Worm (Caenorhabditis elegans) whole organism, L1 larva: ENCODE data around the gene faah-1.
A peak's percentile ranks its signal among the peaks of the same experiment; 100 is the strongest.

Experiments
- C34B4.2 ChIP-seq: sonication (generic microtip); optimal IDR thresholded peaks from 2 replicates; lab custom pipeline; 2017; ENCODE audit warnings: mild to moderate bottlenecking, missing genetic modification characterization, missing compliant biosample characterization
- Y116A8C.19 ChIP-seq: sonication (generic microtip); optimal IDR thresholded peaks from 2 replicates; lab custom pipeline; 2016; ENCODE audit warnings: missing compliant biosample characterization, missing genetic modification characterization, borderline replicate concordance
- blmp-1 ChIP-seq: fragments of 150-350 bp; optimal IDR thresholded peaks from 2 replicates; lab custom pipeline; 2014; ENCODE audit warnings: missing biosample characterization, missing genetic modification characterization
- dpl-1 ChIP-seq, 3 experiments: fragments of 150-350 bp in 2 of 3; sonication (generic microtip) in 1 of 3; optimal IDR thresholded peaks; 2 replicates each; lab custom pipeline; 2014 to 2017; ENCODE audit warnings: missing biosample characterization in 3 of 3, missing genetic modification characterization in 3 of 3, missing genetic modification reagents in 3 of 3
- efl-1 ChIP-seq, 4 experiments: fragments of 150-350 bp; optimal IDR thresholded peaks in 3 of 4; peaks in 1 of 4; 1 replicate in 1 of 4; 2 replicates in 3 of 4; lab custom pipeline; 2014; ENCODE audit warnings: missing biosample characterization in 2 of 4, missing genetic modification characterization in 2 of 4, missing genetic modification reagents in 2 of 4
- elt-2 ChIP-seq: sonication (generic microtip); optimal IDR thresholded peaks from 2 replicates; lab custom pipeline; 2016; ENCODE audit warnings: missing genetic modification characterization, mild to moderate bottlenecking, inconsistent platforms, missing compliant biosample characterization, missing genetic modification reagents
- elt-3 ChIP-seq, 6 experiments: fragments of 150-350 bp in 1 of 6; sonication (generic microtip); optimal IDR thresholded peaks; 2 replicates each; lab custom pipeline; 2017 to 2018; ENCODE audit warnings: missing biosample characterization in 6 of 6, missing genetic modification characterization in 6 of 6, inconsistent platforms in 1 of 6
- fkh-10 ChIP-seq: sonication (generic microtip); optimal IDR thresholded peaks from 2 replicates; lab custom pipeline; 2017; ENCODE audit warnings: missing biosample characterization, missing genetic modification reagents, missing genetic modification characterization
- fkh-4 ChIP-seq: sonication (generic microtip); optimal IDR thresholded peaks from 2 replicates; lab custom pipeline; 2016; ENCODE audit warnings: missing compliant biosample characterization, missing genetic modification characterization, borderline replicate concordance
- fkh-8 ChIP-seq: sonication (generic microtip); optimal IDR thresholded peaks from 2 replicates; lab custom pipeline; 2016; ENCODE audit warnings: mild to moderate bottlenecking, missing genetic modification characterization, missing compliant biosample characterization
- grh-1 ChIP-seq: fragments of 200-800 bp; sonication (Bioruptor generic); IDR thresholded peaks from 2 replicates; pipeline ENCODE4 v1.3.6; 2022; ENCODE audit warnings: missing genetic modification reagents, missing genetic modification characterization, missing compliant biosample characterization
- hlh-17 ChIP-seq: fragments of 200-800 bp; sonication (Bioruptor generic); optimal IDR thresholded peaks from 2 replicates; lab custom pipeline; 2018; ENCODE audit warnings: missing genetic modification characterization, mild to moderate bottlenecking, missing compliant biosample characterization, moderate library complexity, borderline replicate concordance
- hlh-4 ChIP-seq: sonication (generic microtip); optimal IDR thresholded peaks from 2 replicates; lab custom pipeline; 2016; ENCODE audit warnings: mild to moderate bottlenecking, missing genetic modification characterization, missing compliant biosample characterization
- hpl-2 ChIP-seq: fragments of 150-350 bp; optimal IDR thresholded peaks from 2 replicates; lab custom pipeline; 2014; ENCODE audit warnings: missing biosample characterization, missing genetic modification reagents, missing genetic modification characterization
- irx-1 ChIP-seq: sonication (generic microtip); optimal IDR thresholded peaks from 2 replicates; lab custom pipeline; 2016; ENCODE audit warnings: missing genetic modification characterization, missing compliant biosample characterization
- jun-1 ChIP-seq: fragments of 150-350 bp; optimal IDR thresholded peaks from 2 replicates; lab custom pipeline; 2014; ENCODE audit warnings: missing biosample characterization, missing genetic modification reagents, missing genetic modification characterization
- lin-14 ChIP-seq: fragments of 200-800 bp; sonication (Bioruptor generic); optimal IDR thresholded peaks from 2 replicates; lab custom pipeline; 2018; ENCODE audit warnings: mild to moderate bottlenecking, missing genetic modification characterization, moderate library complexity, missing compliant biosample characterization
- lin-39 ChIP-seq: fragments of 150-350 bp; optimal IDR thresholded peaks from 2 replicates; lab custom pipeline; 2014; ENCODE audit warnings: missing biosample characterization, missing genetic modification reagents, missing genetic modification characterization
- lir-3 ChIP-seq: sonication (generic microtip); optimal IDR thresholded peaks from 2 replicates; lab custom pipeline; 2016; ENCODE audit warnings: mild to moderate bottlenecking, missing genetic modification characterization, moderate library complexity, missing compliant biosample characterization; ENCODE audit not compliant: poor library complexity
- lsy-2 ChIP-seq, 2 experiments: fragments of 150-350 bp; optimal IDR thresholded peaks; 2 replicates each; lab custom pipeline; 2014; ENCODE audit warnings: missing biosample characterization in 2 of 2, missing genetic modification characterization in 2 of 2
- mdl-1 ChIP-seq, 2 experiments: fragments of 150-350 bp; optimal IDR thresholded peaks; 2 replicates each; lab custom pipeline; 2014 to 2017; ENCODE audit warnings: missing biosample characterization in 2 of 2, missing genetic modification characterization in 2 of 2, inconsistent platforms in 1 of 2
- mep-1 ChIP-seq: fragments of 150-350 bp; optimal IDR thresholded peaks from 2 replicates; lab custom pipeline; 2014; ENCODE audit warnings: missing biosample characterization, missing genetic modification characterization
- nhr-11 ChIP-seq: fragments of 150-350 bp; optimal IDR thresholded peaks from 2 replicates; lab custom pipeline; 2014; ENCODE audit warnings: missing biosample characterization, missing genetic modification characterization
- nhr-12 ChIP-seq: sonication (generic microtip); optimal IDR thresholded peaks from 2 replicates; lab custom pipeline; 2017; ENCODE audit warnings: missing biosample characterization, missing genetic modification characterization
- nhr-20 ChIP-seq: sonication (generic microtip); optimal IDR thresholded peaks from 2 replicates; lab custom pipeline; 2016; ENCODE audit warnings: mild to moderate bottlenecking, missing genetic modification characterization, missing compliant biosample characterization
- nhr-237 ChIP-seq: fragments of 150-350 bp; optimal IDR thresholded peaks from 2 replicates; lab custom pipeline; 2014; ENCODE audit warnings: missing biosample characterization, missing genetic modification characterization
- nhr-76 ChIP-seq: sonication (generic microtip); optimal IDR thresholded peaks from 2 replicates; lab custom pipeline; 2017; ENCODE audit warnings: missing biosample characterization, missing genetic modification characterization
- nhr-77 ChIP-seq: fragments of 150-350 bp; optimal IDR thresholded peaks from 2 replicates; lab custom pipeline; 2014; ENCODE audit warnings: missing biosample characterization, missing genetic modification characterization
- nhr-85 ChIP-seq: sonication (generic microtip); peaks from one replicate; lab custom pipeline; 2016; ENCODE audit warnings: missing genetic modification characterization, inconsistent platforms, missing compliant biosample characterization
- pag-3 ChIP-seq: sonication (generic microtip); optimal IDR thresholded peaks from 2 replicates; lab custom pipeline; 2017; ENCODE audit warnings: missing genetic modification characterization, mild to moderate bottlenecking, missing compliant biosample characterization, antibody characterized with exemption, borderline replicate concordance; ENCODE audit not compliant: insufficient read depth
- pax-3 ChIP-seq: fragments of 200-800 bp; sonication (Bioruptor generic); optimal IDR thresholded peaks from 2 replicates; lab custom pipeline; 2018; ENCODE audit warnings: mild to moderate bottlenecking, missing genetic modification characterization, moderate library complexity, missing compliant biosample characterization
- rnt-1 ChIP-seq: sonication (generic microtip); optimal IDR thresholded peaks from 2 replicates; lab custom pipeline; 2016; ENCODE audit warnings: mild to moderate bottlenecking, missing genetic modification characterization, moderate library complexity, missing compliant biosample characterization
- skn-1 ChIP-seq: fragments of 150-350 bp; optimal IDR thresholded peaks from 2 replicates; lab custom pipeline; 2014; ENCODE audit warnings: missing biosample characterization, missing genetic modification characterization
- snu-23 ChIP-seq: sonication (generic microtip); optimal IDR thresholded peaks from 2 replicates; lab custom pipeline; 2016; ENCODE audit warnings: missing genetic modification characterization, missing compliant biosample characterization
- tlp-1 ChIP-seq: fragments of 150-350 bp; optimal IDR thresholded peaks from 2 replicates; lab custom pipeline; 2014; ENCODE audit warnings: missing biosample characterization, missing genetic modification characterization
- unc-86 ChIP-seq: sonication (generic microtip); optimal IDR thresholded peaks from 2 replicates; lab custom pipeline; 2016; ENCODE audit warnings: missing genetic modification characterization, missing compliant biosample characterization
- xbp-1 ChIP-seq: sonication (generic microtip); optimal IDR thresholded peaks from 2 replicates; lab custom pipeline; 2016; ENCODE audit warnings: missing genetic modification characterization, missing compliant biosample characterization

The faah-1 gene

DNA sequence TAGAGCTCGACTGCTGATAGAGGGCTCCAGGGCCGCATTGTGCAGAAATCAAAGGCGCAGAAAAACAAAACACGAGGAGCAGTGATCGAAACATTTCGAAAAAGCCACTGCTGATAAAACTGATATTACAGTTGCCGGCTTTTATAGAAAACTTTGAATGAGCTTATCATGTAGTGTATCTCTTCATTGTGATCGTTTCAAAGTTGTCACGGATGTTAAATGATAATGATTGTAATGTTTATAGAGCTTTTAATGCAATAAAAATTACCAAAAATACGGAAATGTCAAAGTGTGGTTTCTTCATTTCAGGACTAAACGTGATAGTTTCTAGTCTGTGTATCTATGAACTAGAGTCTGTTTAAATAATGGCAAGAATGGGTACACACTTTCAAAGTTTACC is 9.5 kb downstream of the faah-1 start, which contains the start of gene clec-52:
TSS of gene clec-52 (minus strand) at position 101 of the 400 bp plus-strand sequence.
- no peak for TF ChIP-seq mdl-1 (tag; optimal IDR thresholded peaks at IDR 0.05; lab: Kevin White, UChicago)
- peak; percentile 25 for TF ChIP-seq elt-2 (tag; lab: Kevin White, UChicago)
- TF ChIP-seq C34B4.2: no peak
- TF ChIP-seq nhr-76 (tag; lab: Kevin White, UChicago): no peak

DNA sequence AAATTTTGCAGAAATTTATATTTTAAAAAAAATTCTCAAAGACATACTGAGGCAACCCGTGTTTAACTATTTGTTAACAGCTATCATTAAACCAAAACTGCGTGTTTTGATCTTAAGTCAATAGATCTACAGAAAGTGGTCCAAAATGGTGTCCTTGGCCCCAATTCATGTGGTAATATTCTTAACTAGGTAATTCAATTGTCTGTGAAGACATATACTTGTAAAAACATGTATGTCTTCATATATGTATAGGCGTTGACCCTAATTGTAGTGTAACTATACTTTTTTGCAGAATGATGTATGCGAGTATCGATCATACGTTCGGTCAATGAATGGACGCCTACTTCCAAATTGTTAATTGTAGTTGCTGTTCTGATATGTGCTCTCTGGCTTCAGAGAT is 10.5 kb downstream of the faah-1 start, which contains the start of gene C07G1.15:
TSS of gene C07G1.15 (plus strand) at position 301 of the 400 bp plus-strand sequence.
- TF ChIP-seq nhr-20: no peak
- TF ChIP-seq fkh-4 (tag; lab: Kevin White, UChicago): no peak
- TF ChIP-seq rnt-1 (tag; lab: Kevin White, UChicago): no peak
- TF ChIP-seq grh-1: no peak
- TF ChIP-seq lsy-2 (tag; optimal IDR thresholded peaks at IDR 0.05; lab: Kevin White, UChicago): no peak
- no peak for TF ChIP-seq nhr-76 (tag; lab: Kevin White, UChicago)
- no peak for TF ChIP-seq xbp-1 (tag; lab: Kevin White, UChicago)
- no peak for TF ChIP-seq jun-1 (tag; lab: Kevin White, UChicago)
- TF ChIP-seq irx-1: no peak
- no peak for TF ChIP-seq pag-3 (tag; lab: Kevin White, UChicago)
- TF ChIP-seq fkh-8: no peak
- no peak for TF ChIP-seq nhr-12 (tag; lab: Kevin White, UChicago)
- TF ChIP-seq nhr-237: no peak
- TF ChIP-seq lin-39 (tag; lab: Kevin White, UChicago): no peak
- no peak for TF ChIP-seq hpl-2 (GFP tag; lab: Kevin White, UChicago)
- no peak for TF ChIP-seq pax-3 (tag; lab: Kevin White, UChicago)
- no peak for TF ChIP-seq Y116A8C.19 (tag; lab: Kevin White, UChicago)
- no peak for TF ChIP-seq fkh-10 (GFP tag; lab: Kevin White, UChicago)

- no peak for TF ChIP-seq dpl-1 (GFP tag; optimal IDR thresholded peaks at IDR 0.05; lab: Kevin White, UChicago)
- no peak for TF ChIP-seq unc-86
- TF ChIP-seq efl-1 (optimal IDR thresholded peaks at IDR 0.05; lab: Kevin White, UChicago): no peak
- peak in 1 of 2 experiments; percentile 50 for TF ChIP-seq efl-1 (GFP tag; optimal IDR thresholded peaks at IDR 0.05 in 1 of 2; lab: Kevin White, UChicago)
- peak; percentile 50 for TF ChIP-seq nhr-77 (tag; lab: Kevin White, UChicago)
- peak; percentile 36 for TF ChIP-seq snu-23 (GFP tag; lab: Kevin White, UChicago)
- TF ChIP-seq mep-1 (tag; lab: Kevin White, UChicago): peak; percentile 31
- TF ChIP-seq tlp-1 (tag; lab: Kevin White, UChicago): no peak
- peak in 2 of 6 experiments; percentile 11 to 48 for TF ChIP-seq elt-3 (tag; optimal IDR thresholded peaks at IDR 0.05; lab: Kevin White, UChicago)
- TF ChIP-seq blmp-1: peak; percentile 67
- TF ChIP-seq nhr-20: peak; percentile 19
- peak; percentile 69 for TF ChIP-seq lin-14 (GFP tag; lab: Kevin White, UChicago)
- no peak for TF ChIP-seq nhr-12 (tag; lab: Kevin White, UChicago)
- no peak for TF ChIP-seq lir-3 (tag; lab: Kevin White, UChicago)
- no peak for TF ChIP-seq hlh-4 (tag; lab: Kevin White, UChicago)
- no peak for TF ChIP-seq hlh-17 (GFP tag; lab: Kevin White, UChicago)
- TF ChIP-seq nhr-11: no peak
- TF ChIP-seq nhr-85 (tag; lab: Kevin White, UChicago): peak; percentile 64
- peak; percentile 10 for TF ChIP-seq skn-1
- peak in 1 of 2 experiments; percentile 14 for TF ChIP-seq lsy-2 (tag; optimal IDR thresholded peaks at IDR 0.05; lab: Kevin White, UChicago)
Measured at ce11 chrIV:8170264-8170663, 11.1 kb downstream of the faah-1 start.
